Worm (Caenorhabditis elegans) whole organism, early embryonic: ENCODE results near the gene Y43B11AR.1.

Experiments
- B0310.2 ChIP-seq: sonication (generic microtip); optimal IDR thresholded peaks from 2 replicates; lab custom pipeline; 2016; ENCODE audit warnings: mild to moderate bottlenecking, missing genetic modification characterization, missing compliant biosample characterization
- F13C5.2 ChIP-seq: sonication (generic microtip); optimal IDR thresholded peaks from 2 replicates; lab custom pipeline; 2017; ENCODE audit warnings: mild to moderate bottlenecking, missing genetic modification characterization, inconsistent platforms, missing compliant biosample characterization
- aly-1 ChIP-seq: sonication (generic microtip); optimal IDR thresholded peaks from 2 replicates; lab custom pipeline; 2016; ENCODE audit warnings: missing genetic modification characterization, missing compliant biosample characterization
- ama-1 ChIP-seq: fragments of 150-350 bp; optimal IDR thresholded peaks from 2 replicates; lab custom pipeline; 2014
- ceh-13 ChIP-seq: fragments of 200-800 bp; sonication (Bioruptor generic); optimal IDR thresholded peaks from 2 replicates; lab custom pipeline; 2018; ENCODE audit warnings: mild to moderate bottlenecking, missing genetic modification characterization, missing compliant biosample characterization
- ceh-36 ChIP-seq: sonication (generic microtip); optimal IDR thresholded peaks from 2 replicates; lab custom pipeline; 2016; ENCODE audit warnings: missing genetic modification characterization, inconsistent platforms, missing compliant biosample characterization
- ets-7 ChIP-seq: sonication (generic microtip); optimal IDR thresholded peaks from 2 replicates; lab custom pipeline; 2016; ENCODE audit warnings: missing genotype, missing genetic modification characterization, missing compliant biosample characterization
- flt-1 ChIP-seq: fragments of 200-800 bp; sonication (Bioruptor generic); IDR thresholded peaks from 2 replicates; pipeline ENCODE4 v1.3.6; 2022; ENCODE audit warnings: missing genetic modification characterization, missing compliant biosample characterization
- hmbx-1 ChIP-seq: sonication (generic microtip); optimal IDR thresholded peaks from 2 replicates; lab custom pipeline; 2016; ENCODE audit warnings: mild to moderate bottlenecking, missing genetic modification characterization, missing compliant biosample characterization
- hmg-4 ChIP-seq: fragments of 200-800 bp; sonication (Bioruptor generic); optimal IDR thresholded peaks from 2 replicates; lab custom pipeline; 2018; ENCODE audit warnings: mild to moderate bottlenecking, missing genetic modification characterization, missing compliant biosample characterization
- hnd-1 ChIP-seq: sonication (generic microtip); optimal IDR thresholded peaks from 2 replicates; lab custom pipeline; 2016; ENCODE audit warnings: missing genetic modification characterization, missing compliant biosample characterization
- pes-1 ChIP-seq: fragments of 200-800 bp; sonication (Bioruptor generic); IDR thresholded peaks from 2 replicates; pipeline ENCODE4 v1.3.6; 2022; ENCODE audit warnings: missing genetic modification reagents, missing genetic modification characterization, missing compliant biosample characterization
- scrt-1 ChIP-seq: fragments of 200-800 bp; sonication (Bioruptor generic); IDR thresholded peaks from 2 replicates; pipeline ENCODE4 v1.3.6; 2022; ENCODE audit warnings: missing genetic modification characterization, missing compliant biosample characterization
- sea-1 ChIP-seq: fragments of 200-800 bp; sonication (Bioruptor generic); conservative IDR thresholded peaks from 2 replicates; pipeline ENCODE4 v1.3.6; 2022; ENCODE audit warnings: missing genetic modification characterization, missing compliant biosample characterization
- tbx-11 ChIP-seq: fragments of 200-800 bp; sonication (Bioruptor generic); IDR thresholded peaks from 2 replicates; pipeline ENCODE4 v1.3.6; 2022; ENCODE audit warnings: missing genetic modification characterization, missing compliant biosample characterization
- tbx-37 ChIP-seq: fragments of 200-800 bp; sonication (Bioruptor generic); conservative IDR thresholded peaks from 2 replicates; pipeline ENCODE4 v1.3.6; 2022; ENCODE audit warnings: missing genetic modification reagents, missing genetic modification characterization, missing compliant biosample characterization
- tra-4 ChIP-seq: sonication (generic microtip); optimal IDR thresholded peaks from 2 replicates; lab custom pipeline; 2017; ENCODE audit warnings: missing genetic modification characterization, missing compliant biosample characterization

Gene Y43B11AR.1

ce11 chrIV:7094216-7094758, 13.0 kb downstream of the Y43B11AR.1 start, which contains the start of gene deb-1:
Gene deb-1, minus strand, starts transcription at chrIV:7094266.
- TF ChIP-seq pes-1: no peak
- TF ChIP-seq sea-1 (GFP tag; lab: Robert Waterston, UW): no peak
- TF ChIP-seq ama-1 (lab: Kevin White, UChicago): no peak
- TF ChIP-seq ceh-36 (tag; lab: Kevin White, UChicago): no peak

- TF ChIP-seq hnd-1 (tag; lab: Kevin White, UChicago): no peak
- no peak for TF ChIP-seq ceh-13 (GFP tag; lab: Kevin White, UChicago)
- TF ChIP-seq hmbx-1 (tag; lab: Kevin White, UChicago): no peak
- no peak for TF ChIP-seq sea-1 (GFP tag; lab: Robert Waterston, UW)
- no peak for TF ChIP-seq pes-1
- no peak for TF ChIP-seq ets-7 (tag; lab: Kevin White, UChicago)
- TF ChIP-seq flt-1 (GFP tag; lab: Robert Waterston, UW): no peak
- TF ChIP-seq B0310.2 (tag; lab: Kevin White, UChicago): no peak
- no peak for TF ChIP-seq ceh-36 (tag; lab: Kevin White, UChicago)
- no peak for TF ChIP-seq scrt-1
- no peak for TF ChIP-seq tra-4 (tag; lab: Kevin White, UChicago)
These were observed 14.2 kb downstream of the Y43B11AR.1 start for ce11 chrIV:7095396-7095964.

DNA sequence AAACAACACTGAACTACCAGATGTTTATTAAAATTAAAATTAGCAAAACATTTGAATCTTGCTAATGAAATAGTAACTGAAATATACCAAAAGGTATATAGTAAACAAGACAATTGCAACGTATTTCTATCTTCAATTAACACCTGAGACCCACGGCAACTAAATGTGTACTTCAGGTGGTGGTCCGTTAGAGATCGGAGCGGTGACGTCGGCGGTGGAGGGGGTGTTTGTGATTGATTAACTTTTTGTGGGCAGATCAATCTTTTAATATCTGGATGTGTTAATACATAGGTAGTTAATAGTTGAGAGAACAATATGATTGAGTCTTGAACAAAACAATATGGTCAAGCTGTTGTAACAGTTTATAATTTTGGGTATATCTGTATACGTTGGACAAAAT, 14.8 kb downstream of the Y43B11AR.1 start:
- no peak for TF ChIP-seq tbx-11 (GFP tag; lab: Robert Waterston, UW)
- no peak for TF ChIP-seq B0310.2 (tag; lab: Kevin White, UChicago)

DNA sequence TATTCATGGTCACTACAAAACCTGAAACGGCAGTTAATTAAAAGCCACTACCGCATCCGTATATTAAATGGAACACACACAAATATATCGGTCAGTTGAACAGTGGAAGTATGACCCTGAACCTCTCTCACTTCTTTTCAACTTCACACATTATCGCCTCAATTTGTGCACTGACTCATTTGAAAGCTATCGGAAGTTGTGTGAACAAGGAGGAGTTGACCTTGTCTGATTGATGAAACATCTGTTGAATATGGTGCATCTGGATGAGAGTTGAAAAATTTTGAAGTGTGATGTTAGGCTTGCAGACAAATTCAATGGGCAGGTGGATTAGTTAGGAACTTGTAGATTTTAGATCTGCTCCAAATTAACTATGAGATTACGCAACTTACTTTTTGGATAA, 16.1 kb downstream of the Y43B11AR.1 start:
- TF ChIP-seq sea-1 (GFP tag; lab: Robert Waterston, UW): no peak
- no peak for TF ChIP-seq hmbx-1 (tag; lab: Kevin White, UChicago)
- TF ChIP-seq flt-1 (GFP tag; lab: Robert Waterston, UW): no peak

DNA sequence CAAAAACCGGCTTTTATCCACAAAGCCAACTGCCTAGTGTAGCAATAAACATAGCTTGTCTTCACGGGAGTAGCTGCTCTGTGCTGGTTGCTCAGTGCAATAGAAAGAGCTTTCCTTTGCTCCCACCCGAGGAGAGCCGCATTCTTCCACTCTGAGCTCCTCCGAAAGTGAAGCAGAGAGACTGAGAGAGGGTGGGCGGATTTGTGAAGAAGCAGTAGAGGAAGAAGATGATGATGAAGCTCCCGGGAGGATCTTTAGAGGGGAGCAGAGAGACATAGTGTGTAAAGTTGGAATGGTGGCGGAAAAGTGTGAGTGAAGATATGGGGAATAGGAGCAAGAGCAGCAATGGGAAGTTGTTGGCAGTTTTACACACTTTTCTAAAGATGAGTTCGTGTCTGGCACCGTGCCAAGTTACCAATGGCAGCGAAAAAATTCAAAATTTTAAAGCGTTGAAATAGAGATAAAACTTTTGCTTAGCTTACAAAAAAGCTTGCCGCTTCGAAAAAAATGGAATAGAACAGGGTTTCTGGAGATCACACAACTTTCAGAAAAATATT, 17.3 kb downstream of the Y43B11AR.1 start, which contains the start of gene ZC477.4:
Gene ZC477.4, minus strand, starts transcription at position 276 of the 557 bp plus-strand sequence.
- TF ChIP-seq flt-1 (GFP tag; lab: Robert Waterston, UW): no peak
- TF ChIP-seq F13C5.2 (tag; lab: Kevin White, UChicago): no peak
- no peak for TF ChIP-seq aly-1 (tag; lab: Kevin White, UChicago)
- no peak for TF ChIP-seq sea-1 (GFP tag; lab: Robert Waterston, UW)
- TF ChIP-seq hmg-4 (GFP tag; lab: Kevin White, UChicago): peak; percentile 21

DNA sequence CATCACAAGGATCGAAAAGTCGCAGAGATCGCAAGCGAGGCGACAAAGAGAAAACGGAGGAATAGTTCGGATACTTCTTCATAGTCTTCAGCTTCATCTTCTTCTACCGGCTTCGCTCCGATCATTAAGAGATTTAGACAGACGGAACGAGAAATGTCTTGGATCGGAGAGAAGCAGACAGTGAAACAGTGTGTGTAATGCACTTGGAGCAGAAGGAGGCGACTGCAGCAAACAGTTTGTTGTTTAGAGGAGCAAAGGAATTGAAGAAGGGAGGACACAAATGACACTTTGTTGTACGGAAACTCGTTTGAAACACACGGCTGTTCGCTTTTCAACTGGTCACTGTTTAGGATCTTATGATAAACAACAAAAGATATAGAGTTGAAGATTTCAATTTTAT, 18.1 kb downstream of the Y43B11AR.1 start:
- TF ChIP-seq sea-1 (GFP tag; lab: Robert Waterston, UW) (no peak), scrt-1 (no peak), flt-1 (GFP tag; lab: Robert Waterston, UW) (no peak), ets-7 (tag; lab: Kevin White, UChicago) (no peak), pes-1 (no peak)

DNA sequence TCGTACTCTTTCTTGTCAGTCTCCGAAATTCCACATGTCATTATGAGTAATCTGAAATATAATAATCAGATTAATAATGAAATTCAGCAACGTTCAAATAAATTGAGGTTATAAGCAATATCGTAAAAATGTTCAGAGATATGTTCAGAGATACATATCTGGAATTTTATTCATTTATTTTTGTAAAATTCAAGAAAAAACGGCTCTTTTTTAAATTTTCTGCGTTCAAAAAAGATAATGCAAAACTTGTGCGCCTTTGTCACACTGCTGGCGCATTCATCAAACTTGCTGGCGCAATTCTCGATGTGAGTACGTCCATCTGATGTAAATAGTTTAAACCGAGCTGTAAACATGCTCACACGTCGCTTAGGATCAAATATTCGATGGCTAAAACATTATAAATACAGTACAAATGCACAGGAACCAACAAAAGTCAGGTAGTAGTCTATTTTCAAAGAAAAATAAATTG, 21.9 kb downstream of the Y43B11AR.1 start, which contains the start of the genes rde-8 and ZC477.3:
Gene rde-8, minus strand, starts transcription at position 51 of the 469 bp plus-strand sequence.
Gene ZC477.3, plus strand, starts transcription at position 282 of the 469 bp plus-strand sequence.
- TF ChIP-seq ama-1 (lab: Kevin White, UChicago) (no peak), aly-1 (tag; lab: Kevin White, UChicago) (no peak), pes-1 (no peak), sea-1 (GFP tag; lab: Robert Waterston, UW) (no peak), tra-4 (tag; lab: Kevin White, UChicago) (no peak), hmbx-1 (tag; lab: Kevin White, UChicago) (no peak), B0310.2 (tag; lab: Kevin White, UChicago) (no peak), tbx-37 (GFP tag; lab: Robert Waterston, UW) (no peak), F13C5.2 (tag; lab: Kevin White, UChicago) (no peak), hmg-4 (GFP tag; lab: Kevin White, UChicago) (no peak), ceh-36 (tag; lab: Kevin White, UChicago) (no peak), ets-7 (tag; lab: Kevin White, UChicago) (no peak), ceh-13 (GFP tag; lab: Kevin White, UChicago) (no peak), tbx-11 (GFP tag; lab: Robert Waterston, UW) (no peak), hnd-1 (tag; lab: Kevin White, UChicago) (no peak), scrt-1 (no peak)

- TF ChIP-seq hmbx-1 (tag; lab: Kevin White, UChicago): no peak
These were observed 26.6 kb downstream of the Y43B11AR.1 start, which contains the start of gene ZC477.2 for ce11 chrIV:7107893-7108292. Gene ZC477.2, plus strand, starts transcription at chrIV:7108193.
